Worm (Caenorhabditis elegans): ENCODE measurements around the gene vha-19.

Gene vha-19

ce11 chrIV:3383203-3383602 is 14.2 kb downstream of the vha-19 start:
- TF ChIP-seq lsy-2 (tag; optimal IDR thresholded peaks at IDR 0.05) (peak in 1 of 2 experiments; percentile 5), zfp-2 (tag; optimal IDR thresholded peaks at IDR 0.05) (no peak), T20F7.1 (GFP tag; optimal IDR thresholded peaks at IDR 0.05) (peak; percentile 63), Y48G9A.11 (GFP tag; IDR thresholded peaks at IDR 0.05) (peak; percentile 54; the same call in 1 of the 2 replicates), aha-1 (tag) (peak; percentile 59)

DNA sequence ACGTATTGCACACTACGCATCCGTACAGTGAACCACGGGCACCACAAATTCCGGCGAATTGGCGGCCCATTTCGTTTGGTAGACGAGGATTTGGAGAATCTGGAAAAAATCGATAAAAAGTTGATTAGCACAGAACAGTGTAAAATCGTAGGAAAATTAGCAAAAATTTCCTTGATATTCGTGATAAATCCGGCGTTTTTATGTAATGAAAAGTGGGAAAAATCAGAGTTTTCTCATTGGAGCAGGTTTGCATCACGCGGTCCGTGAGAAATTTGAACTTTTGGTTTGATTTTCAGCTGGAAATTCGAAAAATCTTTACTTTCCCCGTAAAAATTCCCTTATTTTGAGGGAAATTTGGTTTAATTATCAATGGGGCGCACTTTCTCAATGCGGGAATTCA is 15.1 kb downstream of the vha-19 start, which contains the start of gene B0546.4:
B0546.4 (minus strand) TSS at position 101 of the 400 bp plus-strand sequence.
- TF ChIP-seq ceh-62 (tag; optimal IDR thresholded peaks at IDR 0.05) = no peak
- TF ChIP-seq dmd-8 (GFP tag; IDR thresholded peaks at IDR 0.05) = no peak
- no peak for TF ChIP-seq gei-8 (GFP tag; optimal IDR thresholded peaks at IDR 0.05)

DNA sequence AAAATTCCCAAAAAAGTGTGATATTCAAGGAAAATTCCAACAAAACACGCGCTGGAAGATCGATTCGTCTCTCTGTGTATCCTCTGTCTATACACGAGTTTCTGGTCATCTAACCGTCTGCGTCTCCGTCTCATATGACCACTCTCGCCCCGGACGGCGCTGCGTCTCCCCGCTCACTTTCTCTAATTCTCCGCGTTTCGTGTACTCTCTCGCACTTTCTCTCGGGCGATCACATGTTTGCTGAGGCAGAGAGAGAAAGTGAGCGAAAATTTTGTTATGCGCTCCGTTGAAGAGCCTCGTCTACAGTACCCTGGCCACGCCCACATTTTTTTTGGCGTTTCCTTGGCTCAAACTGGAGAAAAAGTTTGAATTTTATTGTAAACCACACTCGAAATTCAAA is 15.6 kb downstream of the vha-19 start:
- no peak for TF ChIP-seq ceh-32 (tag; optimal IDR thresholded peaks at IDR 0.05; ENCODE audit: poor library complexity)
- peak; percentile 16 to 19 for TF ChIP-seq daf-16 (GFP tag; optimal IDR thresholded peaks at IDR 0.05)
- peak; percentile 76 for TF ChIP-seq daf-16 (tag; optimal IDR thresholded peaks at IDR 0.05)
- peak; percentile 54 to 86 for TF ChIP-seq hif-1 (tag; optimal IDR thresholded peaks at IDR 0.05)
- TF ChIP-seq vab-7 (GFP tag; IDR thresholded peaks at IDR 0.05) = no peak
- no peak for TF ChIP-seq zfp-2 (tag; optimal IDR thresholded peaks at IDR 0.05)
- TF ChIP-seq madf-9 (GFP tag; conservative IDR thresholded peaks at IDR 0.05) = peak; percentile 72
- peak; percentile 82 to 92 for TF ChIP-seq mdl-1 (tag; optimal IDR thresholded peaks at IDR 0.05)
- no peak for TF ChIP-seq aly-2 (tag; optimal IDR thresholded peaks at IDR 0.05)
- TF ChIP-seq Y105C5A.15 (GFP tag; IDR thresholded peaks at IDR 0.05) = no peak
- TF ChIP-seq ztf-11 (tag; optimal IDR thresholded peaks at IDR 0.05) = no peak
- no peak for TF ChIP-seq daf-19 (GFP tag; conservative IDR thresholded peaks at IDR 0.05)
- peak; percentile 89 for TF ChIP-seq dve-1 (tag; optimal IDR thresholded peaks at IDR 0.05; ENCODE audit: insufficient read depth)
- TF ChIP-seq ceh-62 (tag; optimal IDR thresholded peaks at IDR 0.05) = no peak
- peak; percentile 37 for TF ChIP-seq nhr-25 (tag; optimal IDR thresholded peaks at IDR 0.05; ENCODE audit: borderline replicate concordance, insufficient read depth)
- no peak for TF ChIP-seq F44E2.7 (GFP tag; IDR thresholded peaks at IDR 0.05)
- TF ChIP-seq zag-1 (tag; optimal IDR thresholded peaks at IDR 0.05) = no peak
- TF ChIP-seq dmd-9 (GFP tag; IDR thresholded peaks at IDR 0.05) = 0 out of 2 replicates have a peak, but pooled peaks have one; percentile 50
- TF ChIP-seq nhr-10 (tag; optimal IDR thresholded peaks at IDR 0.05) = no peak
- TF ChIP-seq ceh-44 (GFP tag; IDR thresholded peaks at IDR 0.05) = no peak
- peak; percentile 28 for TF ChIP-seq ceh-28 (tag; optimal IDR thresholded peaks at IDR 0.05)
- no peak for TF ChIP-seq pqm-1 (tag; optimal IDR thresholded peaks at IDR 0.05)
- no peak for TF ChIP-seq F49E8.2 (tag; optimal IDR thresholded peaks at IDR 0.05; ENCODE audit: borderline replicate concordance)
- TF ChIP-seq rbr-2 (tag; optimal IDR thresholded peaks at IDR 0.05) = peak; percentile 91
- TF ChIP-seq lir-3 (tag; optimal IDR thresholded peaks at IDR 0.05) = no peak
- TF ChIP-seq lin-15B (tag; optimal IDR thresholded peaks at IDR 0.05) = no peak
- TF ChIP-seq mxl-3 (GFP tag; optimal IDR thresholded peaks at IDR 0.05) = peak; percentile 93
- TF ChIP-seq lin-13 (GFP tag; optimal IDR thresholded peaks at IDR 0.05) = peak; percentile 39
- peak; percentile 44 for TF ChIP-seq fkh-10 (GFP tag; optimal IDR thresholded peaks at IDR 0.05)
- peak; percentile 85 for TF ChIP-seq T20F7.1 (GFP tag; optimal IDR thresholded peaks at IDR 0.05)
- 0 out of 2 replicates have a peak, but pooled peaks have one; percentile 65 for TF ChIP-seq saeg-2 (GFP tag; IDR thresholded peaks at IDR 0.05)
- TF ChIP-seq skn-1 (tag; optimal IDR thresholded peaks at IDR 0.05) = peak; percentile 8
- TF ChIP-seq nhr-102 (tag; optimal IDR thresholded peaks at IDR 0.05) = peak; percentile 87
- TF ChIP-seq mdt-29 (GFP tag; IDR thresholded peaks at IDR 0.05) = peak; percentile 50; the same call in 1 of the 2 replicates
- TF ChIP-seq cey-2 (tag; optimal IDR thresholded peaks at IDR 0.05; ENCODE audit: borderline replicate concordance, insufficient read depth) = no peak
- peak; percentile 82 to 94 for TF ChIP-seq lsy-2 (tag; optimal IDR thresholded peaks at IDR 0.05)
- peak; percentile 92 for TF ChIP-seq T26A8.4 (GFP tag; IDR thresholded peaks at IDR 0.05)
- peak; percentile 73 for TF ChIP-seq nhr-6 (tag; optimal IDR thresholded peaks at IDR 0.05)
- TF ChIP-seq attf-4 (tag; optimal IDR thresholded peaks at IDR 0.05) = no peak
- no peak for TF ChIP-seq tag-97 (GFP tag; IDR thresholded peaks at IDR 0.05)
- TF ChIP-seq ctbp-1 (GFP tag; IDR thresholded peaks at IDR 0.05) = peak; percentile 82
- TF ChIP-seq zfp-3 (GFP tag; conservative IDR thresholded peaks at IDR 0.05) = 0 out of 2 replicates have a peak, but pooled peaks have one; percentile 49
- no peak for TF ChIP-seq madf-5 (GFP tag; IDR thresholded peaks at IDR 0.05)

Data from whole organism, L4 larva.